Fruit fly (Drosophila melanogaster): ENCODE data around the gene Eip63E.
A peak's percentile ranks its signal among the peaks of the same experiment; 100 is the strongest.

dm6 chr3L:3515280-3516020, at the start of gene Eip63E:
- TF ChIP-seq eg (GFP tag; IDR thresholded peaks at IDR 0.05): 0 out of 3 replicates have a peak, but pooled peaks have one; percentile 38
- TF ChIP-seq CG3032 (tag; optimal IDR thresholded peaks at IDR 0.05): peak; percentile 22
- TF ChIP-seq Met (GFP tag; optimal IDR thresholded peaks at IDR 0.05): no peak
- TF ChIP-seq CG16779 (tag; optimal IDR thresholded peaks at IDR 0.05): peak; percentile 18
- TF ChIP-seq Sox102F (GFP tag; optimal IDR thresholded peaks at IDR 0.05): no peak

All from whole organism, prepupa.